Fruit fly (Drosophila melanogaster) whole organism, prepupa: ENCODE measurements around the gene CG17929.

ENCODE experiments used
- CG10631 ChIP-seq: fragments of 200-800 bp; sonication (Bioruptor generic); optimal IDR thresholded peaks from 2 replicates; lab custom pipeline; 2016; ENCODE audit warnings: missing biosample characterization, missing genetic modification characterization
- CG10669 ChIP-seq: fragments of 200-800 bp; sonication (Bioruptor generic); optimal IDR thresholded peaks from 3 replicates; lab custom pipeline; 2018; ENCODE audit warnings: missing biosample characterization, mild to moderate bottlenecking, missing genetic modification characterization, moderate library complexity
- CG11294 ChIP-seq: fragments of 200-800 bp; sonication (Bioruptor generic); IDR thresholded peaks from 2 replicates; pipeline ENCODE4 v1.3.6; 2022; ENCODE audit warnings: missing biosample characterization, missing genetic modification characterization
- CG11902 ChIP-seq: fragments of 200-800 bp; sonication (Bioruptor generic); optimal IDR thresholded peaks from 3 replicates; lab custom pipeline; 2016; ENCODE audit warnings: missing biosample characterization, missing genetic modification characterization
- CG16779 ChIP-seq: fragments of 200-800 bp; sonication (Bioruptor generic); optimal IDR thresholded peaks from 3 replicates; lab custom pipeline; 2017; ENCODE audit warnings: missing biosample characterization, mild to moderate bottlenecking, missing genetic modification characterization
- CG31627 ChIP-seq: fragments of 200-800 bp; sonication (Bioruptor generic); optimal IDR thresholded peaks from 3 replicates; lab custom pipeline; 2016; ENCODE audit warnings: missing biosample characterization, missing genetic modification characterization
- CG32006 ChIP-seq: fragments of 200-800 bp; sonication (Bioruptor generic); optimal IDR thresholded peaks from 3 replicates; lab custom pipeline; 2017; ENCODE audit warnings: missing biosample characterization, mild to moderate bottlenecking, missing genetic modification characterization
- CG34406 ChIP-seq: fragments of 200-800 bp; sonication (Bioruptor generic); optimal IDR thresholded peaks from 3 replicates; lab custom pipeline; 2016; ENCODE audit warnings: missing biosample characterization, missing genetic modification characterization
- CG3919 ChIP-seq: fragments of 200-800 bp; sonication (Bioruptor generic); optimal IDR thresholded peaks from 3 replicates; lab custom pipeline; 2016; ENCODE audit warnings: missing biosample characterization, missing genetic modification characterization
- CG4318 ChIP-seq: fragments of 200-800 bp; sonication (Bioruptor generic); optimal IDR thresholded peaks from 3 replicates; lab custom pipeline; 2017; ENCODE audit warnings: missing biosample characterization, mild to moderate bottlenecking, missing genetic modification characterization
- CG6163 ChIP-seq: fragments of 200-800 bp; sonication (Bioruptor generic); IDR thresholded peaks from 3 replicates; pipeline ENCODE4 v1.3.6; 2022; ENCODE audit warnings: missing biosample characterization, missing genetic modification characterization
- CG6276 ChIP-seq: fragments of 200-800 bp; sonication (Bioruptor generic); optimal IDR thresholded peaks from 2 replicates; lab custom pipeline; 2017; ENCODE audit warnings: missing biosample characterization, mild to moderate bottlenecking, missing genetic modification characterization
- CG6792 ChIP-seq: fragments of 200-800 bp; sonication (Bioruptor generic); optimal IDR thresholded peaks from 3 replicates; lab custom pipeline; 2016; ENCODE audit warnings: missing biosample characterization, missing genetic modification characterization
- CG6808 ChIP-seq: fragments of 200-800 bp; sonication (Bioruptor generic); optimal IDR thresholded peaks from 3 replicates; lab custom pipeline; 2017; ENCODE audit warnings: missing biosample characterization, missing genetic modification characterization, mild to moderate bottlenecking, moderate library complexity, missing genetic modification reagents
- CG6854 ChIP-seq: fragments of 200-800 bp; sonication (Bioruptor generic); optimal IDR thresholded peaks from 2 replicates; lab custom pipeline; 2017; ENCODE audit warnings: missing biosample characterization, mild to moderate bottlenecking, missing genetic modification characterization
- CG8319 ChIP-seq: fragments of 200-800 bp; sonication (Bioruptor generic); optimal IDR thresholded peaks from 3 replicates; lab custom pipeline; 2016; ENCODE audit warnings: missing biosample characterization, missing genetic modification characterization
- CG8632 ChIP-seq: fragments of 200-800 bp; sonication (Bioruptor generic); optimal IDR thresholded peaks from 3 replicates; lab custom pipeline; 2016; ENCODE audit warnings: missing biosample characterization, missing genetic modification characterization
- Eip75B ChIP-seq: fragments of 200-800 bp; sonication (Bioruptor generic); optimal IDR thresholded peaks from 3 replicates; lab custom pipeline; 2016; ENCODE audit warnings: missing biosample characterization, missing genetic modification characterization
- Eip93F ChIP-seq: fragments of 200-800 bp; sonication (Bioruptor generic); optimal IDR thresholded peaks from 2 replicates; lab custom pipeline; 2016; ENCODE audit warnings: missing biosample characterization, mild to moderate bottlenecking, missing genetic modification characterization
- Ets21C ChIP-seq: fragments of 200-800 bp; sonication (Bioruptor generic); optimal IDR thresholded peaks from 3 replicates; lab custom pipeline; 2016; ENCODE audit warnings: missing biosample characterization, missing genetic modification characterization
- Ets96B ChIP-seq: fragments of 200-800 bp; optimal IDR thresholded peaks from 2 replicates; lab custom pipeline; 2019; ENCODE audit warnings: missing biosample characterization, mild to moderate bottlenecking, missing genetic modification characterization, moderate library complexity
- Hr39 ChIP-seq: fragments of 200-800 bp; sonication (Bioruptor generic); optimal IDR thresholded peaks from 2 replicates; lab custom pipeline; 2016; ENCODE audit warnings: missing biosample characterization, missing genetic modification characterization
- Hr4 ChIP-seq: fragments of 200-800 bp; sonication (Bioruptor generic); optimal IDR thresholded peaks from 3 replicates; lab custom pipeline; 2016; ENCODE audit warnings: missing biosample characterization, missing genetic modification characterization
- Lpt ChIP-seq: fragments of 200-800 bp; sonication (Bioruptor generic); optimal IDR thresholded peaks from 3 replicates; lab custom pipeline; 2016; ENCODE audit warnings: missing biosample characterization, missing genetic modification characterization
- Smox ChIP-seq: fragments of 200-800 bp; sonication (Bioruptor generic); optimal IDR thresholded peaks from 3 replicates; lab custom pipeline; 2016; ENCODE audit warnings: missing biosample characterization, missing genetic modification characterization
- Sox102F ChIP-seq: fragments of 200-800 bp; sonication (Bioruptor generic); optimal IDR thresholded peaks from 2 replicates; lab custom pipeline; 2016; ENCODE audit warnings: missing biosample characterization, mild to moderate bottlenecking, missing genetic modification characterization
- Sox14 ChIP-seq: fragments of 200-800 bp; sonication (Bioruptor generic); optimal IDR thresholded peaks from 3 replicates; lab custom pipeline; 2016; ENCODE audit warnings: missing biosample characterization, missing genetic modification characterization
- Sox15 ChIP-seq: fragments of 200-800 bp; sonication (Bioruptor generic); optimal IDR thresholded peaks from 3 replicates; lab custom pipeline; 2016; ENCODE audit warnings: missing biosample characterization, missing genetic modification characterization
- achi ChIP-seq: fragments of 200-800 bp; sonication (Bioruptor generic); optimal IDR thresholded peaks from 3 replicates; lab custom pipeline; 2016; ENCODE audit warnings: missing biosample characterization, missing genetic modification characterization
- acj6 ChIP-seq: fragments of 200-800 bp; sonication (Bioruptor generic); optimal IDR thresholded peaks from 3 replicates; lab custom pipeline; 2016; ENCODE audit warnings: missing biosample characterization, missing genetic modification characterization
- dac ChIP-seq: fragments of 200-800 bp; sonication (Bioruptor generic); optimal IDR thresholded peaks from 2 replicates; lab custom pipeline; 2017; ENCODE audit warnings: missing biosample characterization, mild to moderate bottlenecking, missing genetic modification characterization
- dsx ChIP-seq: fragments of 200-800 bp; optimal IDR thresholded peaks from 3 replicates; lab custom pipeline; 2019; ENCODE audit warnings: missing biosample characterization, mild to moderate bottlenecking, missing genetic modification characterization, moderate library complexity; ENCODE audit not compliant: poor library complexity, severe bottlenecking
- eg ChIP-seq: fragments of 200-800 bp; sonication (Bioruptor generic); IDR thresholded peaks from 3 replicates; pipeline ENCODE4 v1.3.6; 2022; ENCODE audit warnings: missing biosample characterization, missing genetic modification characterization
- esn ChIP-seq: fragments of 200-800 bp; sonication (Bioruptor generic); optimal IDR thresholded peaks from 2 replicates; lab custom pipeline; 2016; ENCODE audit warnings: missing biosample characterization, mild to moderate bottlenecking, missing genetic modification characterization, moderate library complexity
- fd85E ChIP-seq: fragments of 200-800 bp; sonication (Bioruptor generic); optimal IDR thresholded peaks from 3 replicates; lab custom pipeline; 2016; ENCODE audit warnings: missing biosample characterization, missing genetic modification characterization
- fkh ChIP-seq: fragments of 200-800 bp; sonication (Bioruptor generic); optimal IDR thresholded peaks from 3 replicates; lab custom pipeline; 2017; ENCODE audit warnings: missing biosample characterization, mild to moderate bottlenecking, missing genetic modification characterization, moderate library complexity
- lz ChIP-seq: fragments of 200-800 bp; sonication (Bioruptor generic); optimal IDR thresholded peaks from 3 replicates; lab custom pipeline; 2016; ENCODE audit warnings: missing biosample characterization, missing genetic modification characterization
- net ChIP-seq: fragments of 200-800 bp; sonication (Bioruptor generic); optimal IDR thresholded peaks from 3 replicates; lab custom pipeline; 2016; ENCODE audit warnings: missing biosample characterization, missing genetic modification characterization
- salr ChIP-seq, 2 experiments: fragments of 200-800 bp; sonication (Bioruptor generic); optimal IDR thresholded peaks; 3 replicates each; lab custom pipeline; 2016 to 2018; ENCODE audit warnings: missing biosample characterization in 2 of 2, missing genetic modification characterization in 2 of 2, mild to moderate bottlenecking in 1 of 2
- spab ChIP-seq: fragments of 200-800 bp; sonication (Bioruptor generic); optimal IDR thresholded peaks from 2 replicates; lab custom pipeline; 2017; ENCODE audit warnings: missing biosample characterization, mild to moderate bottlenecking, missing genetic modification characterization, missing genetic modification reagents
- ss ChIP-seq, 2 experiments: fragments of 200-800 bp; sonication (Bioruptor generic); optimal IDR thresholded peaks; 2 replicates in 1 of 2; 3 replicates in 1 of 2; lab custom pipeline; 2017 to 2018; ENCODE audit warnings: mild to moderate bottlenecking in 2 of 2, missing biosample characterization in 2 of 2, missing genetic modification characterization in 2 of 2, moderate library complexity in 1 of 2
- topi ChIP-seq: fragments of 200-800 bp; sonication (Bioruptor generic); optimal IDR thresholded peaks from 3 replicates; lab custom pipeline; 2016; ENCODE audit warnings: missing biosample characterization, missing genetic modification characterization
- vri ChIP-seq: fragments of 200-800 bp; sonication (Bioruptor generic); optimal IDR thresholded peaks from 3 replicates; lab custom pipeline; 2016; ENCODE audit warnings: missing biosample characterization, mild to moderate bottlenecking, missing genetic modification characterization

The CG17929 gene

dm6 chr3R:16356863-16357215, 31.5 kb downstream of the CG17929 start, which contains the start of gene CG10311:
CG10311 (minus strand) TSS chr3R:16357015.
- TF ChIP-seq esn (GFP tag; lab: Kevin White, UChicago) (no peak), spab (GFP tag; lab: Kevin White, UChicago) (no peak), Sox102F (GFP tag; lab: Kevin White, UChicago) (no peak), CG16779 (tag; lab: Kevin White, UChicago) (peak; percentile 33), CG6854 (GFP tag; lab: Kevin White, UChicago) (peak; percentile 73), eg (GFP tag; lab: Robert Waterston, UW) (peak; percentile 24; the same call in 1 of the 3 replicates), fkh (GFP tag; lab: Kevin White, UChicago) (no peak), CG6163 (GFP tag; lab: Robert Waterston, UW) (0 out of 3 replicates have a peak, but pooled peaks have one; percentile 15), acj6 (GFP tag; lab: Kevin White, UChicago) (no peak), CG8319 (no peak), CG32006 (GFP tag; lab: Kevin White, UChicago) (no peak), Eip93F (GFP tag; lab: Kevin White, UChicago) (no peak)

DNA sequence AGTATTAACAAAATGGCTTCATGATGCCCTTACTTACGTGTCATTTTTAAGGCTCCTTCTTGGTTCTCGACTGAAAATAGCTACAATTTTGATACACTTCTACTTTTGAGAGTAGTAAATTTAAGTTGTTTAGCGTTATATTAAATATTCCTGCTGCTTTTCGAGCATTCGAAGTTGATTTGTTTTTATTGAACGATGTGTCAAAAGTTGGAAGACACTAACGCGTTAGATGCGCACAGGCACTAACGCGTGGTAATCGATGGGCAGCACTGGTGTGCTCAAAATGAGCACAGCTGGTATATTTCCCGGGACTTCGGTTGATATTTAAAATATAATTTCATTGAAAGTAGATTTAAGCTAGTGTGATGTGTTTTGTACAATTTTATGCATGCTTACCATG, 33.8 kb downstream of the CG17929 start, which contains the start of gene CG17931:
TSS of gene CG17931 (minus strand) at position 369 of the 400 bp plus-strand sequence.
- TF ChIP-seq CG11294 (GFP tag; lab: Robert Waterston, UW) (no peak), CG4318 (GFP tag; lab: Kevin White, UChicago) (no peak), ss (GFP tag; optimal IDR thresholded peaks at IDR 0.05; lab: Kevin White, UChicago) (no peak), achi (GFP tag; lab: Kevin White, UChicago) (peak; percentile 98), CG6854 (GFP tag; lab: Kevin White, UChicago) (no peak), CG8319 (no peak), CG6792 (GFP tag; lab: Kevin White, UChicago) (no peak), topi (no peak), Hr39 (no peak), lz (GFP tag; lab: Kevin White, UChicago) (no peak), CG6808 (GFP tag; lab: Kevin White, UChicago) (peak; percentile 100), dsx (GFP tag; lab: Kevin White, UChicago) (peak; percentile 74), dac (GFP tag; lab: Kevin White, UChicago) (no peak), Ets21C (GFP tag; lab: Kevin White, UChicago) (no peak)
- TF ChIP-seq, all 60 proteins: peak for 3

dm6 chr3R:16360008-16360407, 34.7 kb downstream of the CG17929 start, which contains the start of gene CG42446:
CG42446 (minus strand) TSS chr3R:16360108.
- TF ChIP-seq CG3919 (GFP tag; lab: Kevin White, UChicago) (no peak), Sox102F (GFP tag; lab: Kevin White, UChicago) (no peak), net (GFP tag; lab: Kevin White, UChicago) (no peak), CG11902 (GFP tag; lab: Kevin White, UChicago) (no peak)

DNA sequence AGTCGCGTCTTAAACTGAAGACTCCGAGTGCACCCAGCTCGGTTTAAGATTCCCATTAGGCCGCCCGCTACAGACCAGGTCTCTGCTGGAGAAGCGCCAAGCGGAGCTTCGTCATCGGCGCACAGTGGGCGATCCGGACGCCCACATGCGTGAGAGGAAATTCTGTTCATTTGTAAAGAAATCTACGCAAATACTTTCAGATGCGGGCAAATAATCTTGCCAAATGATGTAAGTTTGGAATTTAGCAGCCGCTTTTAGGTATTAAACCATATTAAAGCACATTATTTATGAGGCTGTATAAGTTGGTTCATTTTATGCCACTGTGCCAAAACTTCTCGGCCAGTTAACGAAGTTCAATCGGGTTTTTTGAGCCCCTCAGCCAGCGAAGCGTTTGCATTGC, 43.0 kb downstream of the CG17929 start, which contains the start of gene js:
TSS of gene js (minus strand) at position 19 of the 400 bp plus-strand sequence.
- peak; percentile 75 for TF ChIP-seq Lpt (GFP tag; lab: Kevin White, UChicago)
- no peak for TF ChIP-seq Eip75B
- TF ChIP-seq Hr39 = peak; percentile 53
- TF ChIP-seq Hr4 = peak; percentile 81
- no peak for TF ChIP-seq fkh (GFP tag; lab: Kevin White, UChicago)
- no peak for TF ChIP-seq fd85E (GFP tag; lab: Kevin White, UChicago)
- TF ChIP-seq CG31627 = peak; percentile 49
- TF ChIP-seq CG10669 (GFP tag; lab: Kevin White, UChicago) = no peak
- peak; percentile 61 for TF ChIP-seq acj6 (GFP tag; lab: Kevin White, UChicago)
- peak; percentile 91 for TF ChIP-seq CG32006 (GFP tag; lab: Kevin White, UChicago)
- peak; percentile 9 for TF ChIP-seq CG10631 (GFP tag; lab: Kevin White, UChicago)
- peak; percentile 44 for TF ChIP-seq topi
- no peak for TF ChIP-seq Ets96B (tag; lab: Kevin White, UChicago)
- TF ChIP-seq vri = no peak
- TF ChIP-seq CG8632 (GFP tag; lab: Kevin White, UChicago) = no peak
- no peak for TF ChIP-seq Ets21C (GFP tag; lab: Kevin White, UChicago)
- peak; percentile 59 for TF ChIP-seq Sox14 (GFP tag; lab: Kevin White, UChicago)
- peak; percentile 62 for TF ChIP-seq dac (GFP tag; lab: Kevin White, UChicago)
- peak; percentile 18 for TF ChIP-seq Sox15
- peak; percentile 73 for TF ChIP-seq CG6276 (GFP tag; lab: Kevin White, UChicago)
- peak; percentile 33 for TF ChIP-seq CG34406 (GFP tag; lab: Kevin White, UChicago)
- no peak for TF ChIP-seq ss (GFP tag; optimal IDR thresholded peaks at IDR 0.05; lab: Kevin White, UChicago)
- TF ChIP-seq CG6792 (GFP tag; lab: Kevin White, UChicago) = no peak
- no peak for TF ChIP-seq net (GFP tag; lab: Kevin White, UChicago)
- TF ChIP-seq Smox (GFP tag; lab: Kevin White, UChicago) = peak; percentile 45
- TF ChIP-seq salr (GFP tag; optimal IDR thresholded peaks at IDR 0.05; lab: Kevin White, UChicago) = peak in 1 of 2 experiments; percentile 62
